Fruit fly (Drosophila melanogaster): ENCODE data around the gene CheA75a.

The CheA75a gene

DNA sequence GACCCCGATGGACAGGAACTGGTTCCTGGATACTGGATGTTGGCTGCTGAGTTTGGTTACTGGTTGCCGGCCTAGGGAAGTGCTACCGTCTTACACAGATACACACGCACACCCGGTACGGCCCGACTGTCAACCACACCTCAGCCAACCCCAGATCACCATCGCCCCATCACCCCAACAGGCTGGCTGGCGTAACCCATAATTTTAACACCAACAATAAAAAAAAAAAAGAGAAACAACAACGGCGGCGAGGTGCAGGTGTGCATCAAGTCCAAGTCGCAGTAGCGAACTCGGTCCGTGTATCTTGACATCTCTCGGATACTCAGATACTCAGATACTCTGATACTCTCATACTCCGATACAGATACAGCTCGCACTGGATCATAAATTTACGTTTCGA lies 38.1 kb upstream of the CheA75a start:
- no peak for TF ChIP-seq GATAd (GFP tag; optimal IDR thresholded peaks at IDR 0.05)
- no peak for TF ChIP-seq tai (GFP tag; optimal IDR thresholded peaks at IDR 0.05)
- no peak for TF ChIP-seq CG9705 (GFP tag; optimal IDR thresholded peaks at IDR 0.05)
- no peak for TF ChIP-seq N (GFP tag; optimal IDR thresholded peaks at IDR 0.05)
- TF ChIP-seq Myc (optimal IDR thresholded peaks at IDR 0.05): no peak
- peak; percentile 44 for TF ChIP-seq psq (GFP tag; optimal IDR thresholded peaks at IDR 0.05)
- peak in 1 of 2 experiments; percentile 13 for TF ChIP-seq dl (GFP tag; optimal IDR thresholded peaks at IDR 0.05; ENCODE audit: insufficient read depth in 1 of 2, partially characterized antibody in 2 of 2)
- no peak for TF ChIP-seq Hr78 (GFP tag; optimal IDR thresholded peaks at IDR 0.05)
- no peak for TF ChIP-seq woc (GFP tag; optimal IDR thresholded peaks at IDR 0.05)
- no peak for TF ChIP-seq dmrt93B (GFP tag; optimal IDR thresholded peaks at IDR 0.05)
- no peak for TF ChIP-seq HLH106 (tag; optimal IDR thresholded peaks at IDR 0.05)
- no peak for TF ChIP-seq Dfd (GFP tag; optimal IDR thresholded peaks at IDR 0.05)
- no peak for TF ChIP-seq Hr83 (GFP tag; optimal IDR thresholded peaks at IDR 0.05; ENCODE audit: poor library complexity, severe bottlenecking)
- no peak for TF ChIP-seq dsf (GFP tag; optimal IDR thresholded peaks at IDR 0.05; ENCODE audit: borderline replicate concordance)
- no peak for TF ChIP-seq usp (GFP tag; optimal IDR thresholded peaks at IDR 0.05)
- TF ChIP-seq Vsx2 (GFP tag; optimal IDR thresholded peaks at IDR 0.05; ENCODE audit: partially characterized antibody): no peak
- TF ChIP-seq Hnf4 (GFP tag; optimal IDR thresholded peaks at IDR 0.05): no peak
- TF ChIP-seq Sp1 (GFP tag; optimal IDR thresholded peaks at IDR 0.05): no peak
- TF ChIP-seq jim (GFP tag; optimal IDR thresholded peaks at IDR 0.05): peak; percentile 62
- TF ChIP-seq h (GFP tag; optimal IDR thresholded peaks at IDR 0.05): peak; percentile 13
- no peak for TF ChIP-seq CG32264 (GFP tag; optimal IDR thresholded peaks at IDR 0.05)
- peak; percentile 1 for TF ChIP-seq br (GFP tag; optimal IDR thresholded peaks at IDR 0.05)
- peak; percentile 23 for TF ChIP-seq fru (GFP tag; optimal IDR thresholded peaks at IDR 0.05)
- TF ChIP-seq Jra (GFP tag; optimal IDR thresholded peaks at IDR 0.05): no peak
- no peak for TF ChIP-seq Rel (GFP tag; optimal IDR thresholded peaks at IDR 0.05)
- no peak for TF ChIP-seq Rel (tag; optimal IDR thresholded peaks at IDR 0.05)
- TF ChIP-seq lola (GFP tag; optimal IDR thresholded peaks at IDR 0.05): no peak
- no peak for TF ChIP-seq Mio (GFP tag; optimal IDR thresholded peaks at IDR 0.05)
- TF ChIP-seq Abd-B (GFP tag; optimal IDR thresholded peaks at IDR 0.05): no peak
- no peak for TF ChIP-seq sv (GFP tag; optimal IDR thresholded peaks at IDR 0.05)
- no peak for TF ChIP-seq CrebA (GFP tag; optimal IDR thresholded peaks at IDR 0.05; ENCODE audit: borderline replicate concordance)

DNA sequence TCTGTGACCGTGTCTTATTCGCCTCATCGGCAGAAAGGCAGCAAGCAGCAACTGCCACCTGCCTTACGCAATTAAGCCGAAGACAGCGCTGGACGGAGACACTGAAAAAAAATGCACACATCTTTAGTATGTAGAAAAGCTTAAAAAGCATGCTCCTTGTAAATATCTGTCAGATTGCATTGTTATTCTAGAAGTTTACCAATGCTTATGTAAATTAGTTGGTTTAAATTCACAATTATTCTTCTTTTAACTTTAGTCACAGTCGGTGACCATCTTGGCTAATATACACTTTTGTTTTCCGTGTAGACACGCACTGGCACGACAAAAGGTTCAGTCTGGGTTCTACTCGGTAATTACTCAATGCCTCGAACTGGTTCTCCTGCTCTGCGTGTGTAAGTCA lies 36.2 kb upstream of the CheA75a start:
- TF ChIP-seq brk (GFP tag; optimal IDR thresholded peaks at IDR 0.05) (peak; percentile 39), foxo (GFP tag; optimal IDR thresholded peaks at IDR 0.05) (peak in 1 of 2 experiments; percentile 84), jim (GFP tag; optimal IDR thresholded peaks at IDR 0.05) (no peak), Vsx2 (GFP tag; optimal IDR thresholded peaks at IDR 0.05; ENCODE audit: partially characterized antibody) (no peak), fru (GFP tag; optimal IDR thresholded peaks at IDR 0.05) (peak; percentile 91), woc (GFP tag; optimal IDR thresholded peaks at IDR 0.05) (peak; percentile 75), dl (GFP tag; optimal IDR thresholded peaks at IDR 0.05; ENCODE audit: insufficient read depth in 1 of 2, partially characterized antibody in 2 of 2) (no peak), rgr (GFP tag; optimal IDR thresholded peaks at IDR 0.05) (peak; percentile 82), pan (optimal IDR thresholded peaks at IDR 0.05) (no peak), CG32264 (GFP tag; optimal IDR thresholded peaks at IDR 0.05) (peak; percentile 50), HLH106 (tag; optimal IDR thresholded peaks at IDR 0.05) (peak; percentile 79), OdsH (GFP tag; optimal IDR thresholded peaks at IDR 0.05) (peak; percentile 82), CrebA (GFP tag; optimal IDR thresholded peaks at IDR 0.05; ENCODE audit: borderline replicate concordance) (peak; percentile 15), Rel (GFP tag; optimal IDR thresholded peaks at IDR 0.05) (no peak), Rel (tag; optimal IDR thresholded peaks at IDR 0.05) (no peak), CG9705 (GFP tag; optimal IDR thresholded peaks at IDR 0.05) (no peak), tai (GFP tag; optimal IDR thresholded peaks at IDR 0.05) (peak; percentile 58), usp (GFP tag; optimal IDR thresholded peaks at IDR 0.05) (no peak), Hr78 (GFP tag; optimal IDR thresholded peaks at IDR 0.05) (no peak), Myc (optimal IDR thresholded peaks at IDR 0.05) (no peak), Dfd (GFP tag; optimal IDR thresholded peaks at IDR 0.05) (no peak), Hr83 (GFP tag; optimal IDR thresholded peaks at IDR 0.05; ENCODE audit: poor library complexity, severe bottlenecking) (no peak), Mio (GFP tag; optimal IDR thresholded peaks at IDR 0.05) (no peak), GATAd (GFP tag; optimal IDR thresholded peaks at IDR 0.05) (no peak), Abd-B (GFP tag; optimal IDR thresholded peaks at IDR 0.05) (no peak), dmrt93B (GFP tag; optimal IDR thresholded peaks at IDR 0.05) (peak; percentile 66), ey (GFP tag; optimal IDR thresholded peaks at IDR 0.05) (peak; percentile 83), br (GFP tag; optimal IDR thresholded peaks at IDR 0.05) (peak; percentile 83), sv (GFP tag; optimal IDR thresholded peaks at IDR 0.05) (no peak), h (GFP tag; optimal IDR thresholded peaks at IDR 0.05) (peak; percentile 86), dsf (GFP tag; optimal IDR thresholded peaks at IDR 0.05; ENCODE audit: borderline replicate concordance) (peak; percentile 42), Dif (GFP tag; optimal IDR thresholded peaks at IDR 0.05; ENCODE audit: partially characterized antibody) (no peak), Hnf4 (GFP tag; optimal IDR thresholded peaks at IDR 0.05) (peak; percentile 79), N (GFP tag; optimal IDR thresholded peaks at IDR 0.05) (no peak), sage (GFP tag; optimal IDR thresholded peaks at IDR 0.05) (peak; percentile 75), lola (GFP tag; optimal IDR thresholded peaks at IDR 0.05) (no peak), psq (GFP tag; optimal IDR thresholded peaks at IDR 0.05) (peak; percentile 79), Sp1 (GFP tag; optimal IDR thresholded peaks at IDR 0.05) (peak; percentile 82), Jra (GFP tag; optimal IDR thresholded peaks at IDR 0.05) (peak; percentile 52)

Measured in whole organism, wandering third instar larva.